Worm (Caenorhabditis elegans) whole organism, L4 larva: ENCODE results near the gene Y46G5A.34.

Source experiments
- fkh-10 ChIP-seq: fragments of 150-350 bp; optimal IDR thresholded peaks from 2 replicates; lab custom pipeline; 2014; ENCODE audit warnings: missing biosample characterization, missing genetic modification reagents, missing genetic modification characterization
- lsy-2 ChIP-seq, 2 experiments: fragments of 150-350 bp in 1 of 2; sonication (generic microtip) in 1 of 2; optimal IDR thresholded peaks; 2 replicates each; lab custom pipeline; 2014 to 2017; ENCODE audit warnings: missing biosample characterization in 2 of 2, missing genetic modification characterization in 2 of 2

DNA sequence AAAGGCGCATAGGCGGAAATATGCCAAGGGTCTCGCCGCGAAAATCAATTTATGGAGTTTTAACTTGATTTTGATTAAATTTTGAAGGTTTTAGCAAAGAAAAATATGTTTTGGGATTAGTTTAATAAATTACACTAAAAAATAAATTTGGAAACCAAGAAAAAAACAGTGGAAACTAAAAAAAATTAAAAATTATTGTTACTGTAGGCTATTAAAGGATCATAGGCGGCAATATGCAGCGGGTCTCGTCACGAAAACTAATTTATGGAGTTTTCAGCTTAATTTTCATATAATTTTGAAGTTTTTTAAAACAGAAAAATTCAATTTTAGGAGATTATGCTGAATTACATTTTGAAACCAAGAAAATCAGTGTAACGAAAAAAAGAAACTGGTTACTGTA, 32.3 kb downstream of the Y46G5A.34 start:
- TF ChIP-seq fkh-10 (GFP tag; lab: Kevin White, UChicago) (no peak), lsy-2 (tag; optimal IDR thresholded peaks at IDR 0.05; lab: Kevin White, UChicago) (no peak)
